Worm (Caenorhabditis elegans) whole organism, midembryonic: ENCODE data around the gene K03H1.9.

Experiments used
- flt-1 ChIP-seq: fragments of 200-800 bp; sonication (Bioruptor generic); IDR thresholded peaks from 2 replicates; pipeline ENCODE4 v1.3.6; 2022; ENCODE audit warnings: missing genetic modification characterization, missing compliant biosample characterization
- klf-2 ChIP-seq: fragments of 200-800 bp; sonication (Bioruptor generic); conservative IDR thresholded peaks from 2 replicates; pipeline ENCODE4 v1.3.6; 2022; ENCODE audit warnings: missing genetic modification reagents, missing genetic modification characterization, missing compliant biosample characterization
- med-1 ChIP-seq: sonication (generic microtip); optimal IDR thresholded peaks from 2 replicates; lab custom pipeline; 2017; ENCODE audit warnings: missing genetic modification characterization, mild to moderate bottlenecking, missing compliant biosample characterization, antibody characterized with exemption, missing genetic modification reagents; ENCODE audit not compliant: insufficient read depth
- ref-1 ChIP-seq: fragments of 200-800 bp; sonication (Bioruptor generic); conservative IDR thresholded peaks from 2 replicates; pipeline ENCODE4 v1.3.6; 2022; ENCODE audit warnings: missing genetic modification reagents, missing genetic modification characterization, missing compliant biosample characterization
- tab-1 ChIP-seq: fragments of 200-800 bp; sonication (Bioruptor generic); IDR thresholded peaks from 2 replicates; pipeline ENCODE4 v1.3.6; 2022; ENCODE audit warnings: missing genetic modification characterization, missing compliant biosample characterization

ce11 chrIII:9963447-9963846 lies 22.2 kb upstream of the K03H1.9 start:
- TF ChIP-seq ref-1 (GFP tag; lab: Robert Waterston, UW) (no peak), flt-1 (no peak), klf-2 (no peak), tab-1 (GFP tag; lab: Robert Waterston, UW) (no peak), med-1 (no peak)
